Worm (Caenorhabditis elegans) whole organism, mixed stage, embryonic: Measurements from ENCODE around the gene sax-2.
A peak's percentile ranks its signal among the peaks of the same experiment; 100 is the strongest.

Experiments used
- M03D4.4 ChIP-seq: sonication (generic microtip); optimal IDR thresholded peaks from 2 replicates; lab custom pipeline; 2017; ENCODE audit warnings: mild to moderate bottlenecking, missing genetic modification characterization, missing compliant biosample characterization
- bed-3 ChIP-seq: fragments of 200-800 bp; sonication (Bioruptor generic); optimal IDR thresholded peaks from 3 replicates; lab custom pipeline; 2018; ENCODE audit warnings: mild to moderate bottlenecking, missing genetic modification characterization, moderate library complexity, missing compliant biosample characterization
- blmp-1 ChIP-seq: fragments of 150-350 bp; optimal IDR thresholded peaks from 2 replicates; lab custom pipeline; 2014; ENCODE audit warnings: missing biosample characterization, missing genetic modification characterization
- ceh-39 ChIP-seq: fragments of 150-350 bp; optimal IDR thresholded peaks from 2 replicates; lab custom pipeline; 2014; ENCODE audit warnings: missing biosample characterization, missing genetic modification characterization
- ceh-43 ChIP-seq: fragments of 200-800 bp; sonication (Bioruptor generic); optimal IDR thresholded peaks from 2 replicates; lab custom pipeline; 2018; ENCODE audit warnings: mild to moderate bottlenecking, missing genetic modification characterization, moderate library complexity, missing compliant biosample characterization
- ceh-83 ChIP-seq: fragments of 200-800 bp; sonication (Bioruptor generic); optimal IDR thresholded peaks from 2 replicates; lab custom pipeline; 2018; ENCODE audit warnings: mild to moderate bottlenecking, missing genetic modification characterization, missing compliant biosample characterization
- ces-1 ChIP-seq: fragments of 150-350 bp; optimal IDR thresholded peaks from 2 replicates; lab custom pipeline; 2014; ENCODE audit warnings: missing biosample characterization, missing genetic modification reagents, missing genetic modification characterization
- cnd-1 ChIP-seq: fragments of 200-800 bp; sonication (Bioruptor generic); optimal IDR thresholded peaks from 2 replicates; lab custom pipeline; 2018; ENCODE audit warnings: mild to moderate bottlenecking, missing genetic modification characterization, missing compliant biosample characterization
- drap-1 ChIP-seq: fragments of 200-800 bp; sonication (Bioruptor generic); optimal IDR thresholded peaks from 3 replicates; lab custom pipeline; 2018; ENCODE audit warnings: mild to moderate bottlenecking, missing genetic modification characterization, missing compliant biosample characterization
- elt-1 ChIP-seq: sonication (generic microtip); optimal IDR thresholded peaks from 2 replicates; lab custom pipeline; 2017; ENCODE audit warnings: missing genetic modification characterization, mild to moderate bottlenecking, missing compliant biosample characterization, antibody characterized with exemption, moderate library complexity, borderline replicate concordance; ENCODE audit not compliant: insufficient read depth
- elt-3 ChIP-seq: fragments of 150-350 bp; optimal IDR thresholded peaks from 2 replicates; lab custom pipeline; 2014; ENCODE audit warnings: missing biosample characterization, missing genetic modification characterization
- flh-1 ChIP-seq: fragments of 200-800 bp; sonication (Bioruptor generic); optimal IDR thresholded peaks from 2 replicates; lab custom pipeline; 2018; ENCODE audit warnings: mild to moderate bottlenecking, missing genetic modification characterization, moderate library complexity, missing compliant biosample characterization
- ham-2 ChIP-seq: fragments of 200-800 bp; sonication (Bioruptor generic); optimal IDR thresholded peaks from 2 replicates; lab custom pipeline; 2018; ENCODE audit warnings: mild to moderate bottlenecking, missing genetic modification characterization, missing compliant biosample characterization
- hlh-1 ChIP-seq: fragments of 150-350 bp; optimal IDR thresholded peaks from 2 replicates; lab custom pipeline; 2014; ENCODE audit warnings: missing biosample characterization, missing genetic modification reagents, missing genetic modification characterization
- lin-13 ChIP-seq: fragments of 150-350 bp; optimal IDR thresholded peaks from 2 replicates; lab custom pipeline; 2014; ENCODE audit warnings: missing biosample characterization, missing genetic modification characterization
- lin-32 ChIP-seq: fragments of 200-800 bp; sonication (Bioruptor generic); optimal IDR thresholded peaks from 2 replicates; lab custom pipeline; 2018; ENCODE audit warnings: mild to moderate bottlenecking, missing genetic modification characterization, missing compliant biosample characterization
- lsy-2 ChIP-seq: fragments of 150-350 bp; optimal IDR thresholded peaks from 2 replicates; lab custom pipeline; 2014; ENCODE audit warnings: missing biosample characterization, missing genetic modification characterization
- mab-5 ChIP-seq: fragments of 150-350 bp; optimal IDR thresholded peaks from 2 replicates; lab custom pipeline; 2014; ENCODE audit warnings: missing biosample characterization, missing genetic modification characterization
- mep-1 ChIP-seq: fragments of 150-350 bp; optimal IDR thresholded peaks from 2 replicates; lab custom pipeline; 2017; ENCODE audit warnings: missing biosample characterization, missing genetic modification reagents, missing genetic modification characterization, inconsistent platforms
- mls-2 ChIP-seq: sonication (generic microtip); optimal IDR thresholded peaks from 2 replicates; lab custom pipeline; 2016; ENCODE audit warnings: mild to moderate bottlenecking, missing genetic modification characterization, moderate library complexity, missing compliant biosample characterization
- nhr-12 ChIP-seq: fragments of 150-350 bp; optimal IDR thresholded peaks from 2 replicates; lab custom pipeline; 2014; ENCODE audit warnings: missing biosample characterization, missing genetic modification characterization
- nhr-2 ChIP-seq: fragments of 150-350 bp; optimal IDR thresholded peaks from 2 replicates; lab custom pipeline; 2014; ENCODE audit warnings: missing biosample characterization, missing genetic modification characterization
- nhr-237 ChIP-seq: fragments of 150-350 bp; optimal IDR thresholded peaks from 2 replicates; lab custom pipeline; 2014; ENCODE audit warnings: missing biosample characterization, missing genetic modification characterization
- nhr-28 ChIP-seq: fragments of 150-350 bp; optimal IDR thresholded peaks from 2 replicates; lab custom pipeline; 2014; ENCODE audit warnings: missing biosample characterization, missing genetic modification characterization
- nhr-76 ChIP-seq: sonication (generic microtip); optimal IDR thresholded peaks from 2 replicates; lab custom pipeline; 2017; ENCODE audit warnings: missing biosample characterization, missing genetic modification characterization
- pha-4 ChIP-seq: fragments of 150-350 bp; optimal IDR thresholded peaks from 2 replicates; lab custom pipeline; 2018; ENCODE audit warnings: missing biosample characterization, missing genetic modification reagents, missing genetic modification characterization
- sem-2 ChIP-seq: fragments of 200-800 bp; sonication (Bioruptor generic); optimal IDR thresholded peaks from 2 replicates; lab custom pipeline; 2018; ENCODE audit warnings: mild to moderate bottlenecking, missing genetic modification characterization, missing compliant biosample characterization
- snpc-4 ChIP-seq: fragments of 150-350 bp; optimal IDR thresholded peaks from 2 replicates; lab custom pipeline; 2014; ENCODE audit warnings: missing biosample characterization, missing genetic modification characterization
- sptf-1 ChIP-seq: sonication (generic microtip); optimal IDR thresholded peaks from 2 replicates; lab custom pipeline; 2017; ENCODE audit warnings: mild to moderate bottlenecking, missing genetic modification characterization, moderate library complexity, missing compliant biosample characterization
- tbx-8 ChIP-seq: fragments of 200-800 bp; sonication (Bioruptor generic); optimal IDR thresholded peaks from 2 replicates; lab custom pipeline; 2018; ENCODE audit warnings: mild to moderate bottlenecking, missing genetic modification characterization, moderate library complexity, missing compliant biosample characterization
- unc-120 ChIP-seq: sonication (generic microtip); optimal IDR thresholded peaks from 2 replicates; lab custom pipeline; 2017; ENCODE audit warnings: missing genetic modification characterization, missing compliant biosample characterization; ENCODE audit not compliant: poor library complexity, severe bottlenecking
- unc-39 ChIP-seq: fragments of 150-350 bp; optimal IDR thresholded peaks from 2 replicates; lab custom pipeline; 2014; ENCODE audit warnings: missing biosample characterization, missing genetic modification characterization
- unc-62 ChIP-seq: fragments of 150-350 bp; optimal IDR thresholded peaks from 2 replicates; lab custom pipeline; 2014; ENCODE audit warnings: missing biosample characterization, missing genetic modification reagents, missing genetic modification characterization
- zip-8 ChIP-seq: fragments of 150-350 bp; optimal IDR thresholded peaks from 2 replicates; lab custom pipeline; 2014; ENCODE audit warnings: missing biosample characterization, missing genetic modification characterization
- ztf-11 ChIP-seq: fragments of 150-350 bp; optimal IDR thresholded peaks from 2 replicates; lab custom pipeline; 2014; ENCODE audit warnings: missing biosample characterization, missing genetic modification characterization

The sax-2 gene

ce11 chrIII:5094506-5094905 lies 15.0 kb upstream of the sax-2 start, which contains the start of gene F54D8.10:
F54D8.10 (plus strand) TSS chrIII:5094806.
- no peak for TF ChIP-seq mls-2 (tag; lab: Kevin White, UChicago)
- TF ChIP-seq mab-5 (tag; lab: Kevin White, UChicago): no peak
- TF ChIP-seq flh-1 (GFP tag; lab: Kevin White, UChicago): no peak
- TF ChIP-seq lsy-2 (tag; lab: Kevin White, UChicago): no peak
- no peak for TF ChIP-seq pha-4
- no peak for TF ChIP-seq ztf-11 (tag; lab: Kevin White, UChicago)
- TF ChIP-seq nhr-28 (tag; lab: Kevin White, UChicago): no peak
- TF ChIP-seq cnd-1 (tag; lab: Kevin White, UChicago): no peak
- TF ChIP-seq tbx-8: no peak
- TF ChIP-seq nhr-12 (tag; lab: Kevin White, UChicago): no peak
- TF ChIP-seq zip-8 (tag; lab: Kevin White, UChicago): no peak
- TF ChIP-seq unc-39 (tag; lab: Kevin White, UChicago): no peak
- no peak for TF ChIP-seq blmp-1 (tag; lab: Kevin White, UChicago)
- TF ChIP-seq snpc-4: no peak

DNA sequence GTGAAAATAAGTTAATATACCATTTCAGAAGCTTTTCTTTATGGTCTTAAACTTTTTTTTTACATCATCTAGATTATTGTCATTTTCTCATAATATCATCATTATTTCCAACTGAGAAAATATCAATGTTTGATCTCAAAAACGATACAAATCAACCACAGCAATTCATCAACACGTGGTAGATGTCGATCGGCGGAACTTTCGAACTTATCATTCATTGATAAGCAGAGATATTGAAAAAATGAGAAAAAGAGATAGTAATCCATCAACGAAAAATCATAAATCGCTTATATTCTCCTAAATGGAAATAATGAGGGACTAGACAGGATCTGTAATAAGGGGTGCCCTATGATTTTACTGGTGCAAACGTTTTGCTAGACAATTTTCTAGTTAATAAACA lies 12.8 kb upstream of the sax-2 start:
- TF ChIP-seq mls-2 (tag; lab: Kevin White, UChicago): no peak
- no peak for TF ChIP-seq nhr-76 (tag; lab: Kevin White, UChicago)
- TF ChIP-seq bed-3 (GFP tag; lab: Kevin White, UChicago): no peak

- no peak for TF ChIP-seq ceh-83 (GFP tag; lab: Kevin White, UChicago)
- no peak for TF ChIP-seq tbx-8
- TF ChIP-seq ces-1 (GFP tag; lab: Kevin White, UChicago): no peak
- TF ChIP-seq ceh-43 (GFP tag; lab: Kevin White, UChicago): no peak
- no peak for TF ChIP-seq bed-3 (GFP tag; lab: Kevin White, UChicago)
- no peak for TF ChIP-seq nhr-28 (tag; lab: Kevin White, UChicago)
- no peak for TF ChIP-seq blmp-1 (tag; lab: Kevin White, UChicago)
- TF ChIP-seq mab-5 (tag; lab: Kevin White, UChicago): no peak
- TF ChIP-seq ceh-39 (tag; lab: Kevin White, UChicago): no peak
- no peak for TF ChIP-seq M03D4.4
- TF ChIP-seq lin-13: no peak
- TF ChIP-seq mls-2 (tag; lab: Kevin White, UChicago): no peak
- TF ChIP-seq cnd-1 (tag; lab: Kevin White, UChicago): no peak
- no peak for TF ChIP-seq unc-62 (GFP tag; lab: Kevin White, UChicago)
- no peak for TF ChIP-seq flh-1 (GFP tag; lab: Kevin White, UChicago)
- no peak for TF ChIP-seq elt-3 (tag; lab: Kevin White, UChicago)
- no peak for TF ChIP-seq ztf-11 (tag; lab: Kevin White, UChicago)
- TF ChIP-seq hlh-1 (tag; lab: Kevin White, UChicago): no peak
- no peak for TF ChIP-seq ham-2 (GFP tag; lab: Kevin White, UChicago)
- TF ChIP-seq lsy-2 (tag; lab: Kevin White, UChicago): no peak
- TF ChIP-seq, all 35 proteins: peak for 0
Measured at ce11 chrIII:5098740-5099276, 10.7 kb upstream of the sax-2 start.

ce11 chrIII:5099500-5099899 lies 10.0 kb upstream of the sax-2 start:
- TF ChIP-seq nhr-237 (tag; lab: Kevin White, UChicago) (no peak), ztf-11 (tag; lab: Kevin White, UChicago) (no peak), sem-2 (GFP tag; lab: Kevin White, UChicago) (no peak), nhr-76 (tag; lab: Kevin White, UChicago) (no peak), hlh-1 (tag; lab: Kevin White, UChicago) (no peak)

DNA sequence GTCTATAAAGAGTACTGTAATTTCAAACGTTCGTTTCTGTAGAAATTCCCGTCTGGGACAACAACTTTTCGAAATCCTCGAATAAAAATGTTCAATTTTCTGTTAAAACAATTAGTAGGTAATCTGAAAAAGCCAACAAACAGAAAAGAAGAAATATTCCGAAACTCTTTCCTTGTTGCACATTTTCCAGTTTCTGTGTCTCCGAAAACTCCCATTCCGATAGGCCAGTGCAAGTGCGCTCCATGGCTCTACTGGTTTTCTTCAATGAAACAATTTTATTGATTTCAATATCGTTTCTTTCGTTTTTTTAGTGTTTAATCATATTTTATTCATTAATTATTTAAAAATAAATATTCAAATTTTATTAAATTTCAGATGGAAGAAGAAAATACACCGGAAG lies 6.9 kb upstream of the sax-2 start, which contains the start of gene F54D8.6:
Gene F54D8.6, plus strand, starts transcription at position 370 of the 400 bp plus-strand sequence.
- TF ChIP-seq mep-1: peak; percentile 13
- TF ChIP-seq nhr-28 (tag; lab: Kevin White, UChicago): no peak
- TF ChIP-seq ceh-39 (tag; lab: Kevin White, UChicago): peak; percentile 49
- peak; percentile 60 for TF ChIP-seq ces-1 (GFP tag; lab: Kevin White, UChicago)
- no peak for TF ChIP-seq nhr-76 (tag; lab: Kevin White, UChicago)
- TF ChIP-seq mls-2 (tag; lab: Kevin White, UChicago): no peak
- TF ChIP-seq elt-1 (tag; lab: Kevin White, UChicago): no peak
- TF ChIP-seq ceh-43 (GFP tag; lab: Kevin White, UChicago): no peak
- no peak for TF ChIP-seq M03D4.4
- TF ChIP-seq pha-4: peak; percentile 28
- TF ChIP-seq nhr-2 (tag; lab: Kevin White, UChicago): no peak
- TF ChIP-seq lin-13: no peak
- TF ChIP-seq ztf-11 (tag; lab: Kevin White, UChicago): no peak
- TF ChIP-seq mab-5 (tag; lab: Kevin White, UChicago): no peak
- peak; percentile 1 for TF ChIP-seq sptf-1
- TF ChIP-seq tbx-8: no peak
- TF ChIP-seq unc-39 (tag; lab: Kevin White, UChicago): no peak
- no peak for TF ChIP-seq blmp-1 (tag; lab: Kevin White, UChicago)
- TF ChIP-seq hlh-1 (tag; lab: Kevin White, UChicago): no peak
- no peak for TF ChIP-seq cnd-1 (tag; lab: Kevin White, UChicago)
- no peak for TF ChIP-seq flh-1 (GFP tag; lab: Kevin White, UChicago)
- TF ChIP-seq ham-2 (GFP tag; lab: Kevin White, UChicago): no peak
- no peak for TF ChIP-seq bed-3 (GFP tag; lab: Kevin White, UChicago)
- no peak for TF ChIP-seq snpc-4
- TF ChIP-seq lsy-2 (tag; lab: Kevin White, UChicago): peak; percentile 72
- TF ChIP-seq ceh-83 (GFP tag; lab: Kevin White, UChicago): no peak
- TF ChIP-seq lin-32 (GFP tag; lab: Kevin White, UChicago): no peak
- TF ChIP-seq unc-120: no peak
- TF ChIP-seq nhr-12 (tag; lab: Kevin White, UChicago): no peak
- peak; percentile 24 for TF ChIP-seq nhr-237 (tag; lab: Kevin White, UChicago)
- TF ChIP-seq unc-62 (GFP tag; lab: Kevin White, UChicago): no peak
- no peak for TF ChIP-seq drap-1
- no peak for TF ChIP-seq sem-2 (GFP tag; lab: Kevin White, UChicago)
- no peak for TF ChIP-seq elt-3 (tag; lab: Kevin White, UChicago)
- TF ChIP-seq zip-8 (tag; lab: Kevin White, UChicago): no peak
